Worm (Caenorhabditis elegans): ENCODE results near the gene F44G4.3.
A peak's percentile ranks its signal among the peaks of the same experiment; 100 is the strongest.

The F44G4.3 gene

ce11 chrII:9005067-9005466 lies 7.6 kb upstream of the F44G4.3 start, which contains the start of gene F44G4.7:
F44G4.7 (minus strand) TSS chrII:9005167.
- TF ChIP-seq fkh-8 (tag; optimal IDR thresholded peaks at IDR 0.05): peak; percentile 7
- no peak for TF ChIP-seq grh-1 (GFP tag; IDR thresholded peaks at IDR 0.05)

- TF ChIP-seq sup-37 (GFP tag; optimal IDR thresholded peaks at IDR 0.05) (no peak), lin-35 (GFP tag; optimal IDR thresholded peaks at IDR 0.05) (no peak), vab-15 (tag; optimal IDR thresholded peaks at IDR 0.05) (no peak), swsn-7 (tag; optimal IDR thresholded peaks at IDR 0.05) (no peak), efl-1 (optimal IDR thresholded peaks at IDR 0.05) (no peak), efl-1 (GFP tag; optimal IDR thresholded peaks at IDR 0.05 in 1 of 2) (peak in 1 of 2 experiments; percentile 28), nhr-71 (tag; optimal IDR thresholded peaks at IDR 0.05) (no peak), nhr-12 (tag; optimal IDR thresholded peaks at IDR 0.05) (no peak), lin-39 (tag; optimal IDR thresholded peaks at IDR 0.05) (no peak)
Observed at ce11 chrII:9001743-9002222, 4.3 kb upstream of the F44G4.3 start, which contains the start of gene F44G4.6. F44G4.6 (minus strand) TSS chrII:9001793.

- no peak for TF ChIP-seq ceh-82 (tag; optimal IDR thresholded peaks at IDR 0.05)
- TF ChIP-seq lin-13 (GFP tag; optimal IDR thresholded peaks at IDR 0.05): no peak
- no peak for TF ChIP-seq vab-15 (tag; optimal IDR thresholded peaks at IDR 0.05)
- TF ChIP-seq Y116A8C.19 (tag; optimal IDR thresholded peaks at IDR 0.05; ENCODE audit: borderline replicate concordance): no peak
- no peak for TF ChIP-seq nhr-11 (tag; optimal IDR thresholded peaks at IDR 0.05)
- no peak for TF ChIP-seq ztf-4 (tag; optimal IDR thresholded peaks at IDR 0.05)
- no peak for TF ChIP-seq nhr-20 (tag; optimal IDR thresholded peaks at IDR 0.05)
- no peak for TF ChIP-seq pag-3 (tag; optimal IDR thresholded peaks at IDR 0.05; ENCODE audit: borderline replicate concordance, insufficient read depth)
- no peak for TF ChIP-seq ceh-8 (GFP tag; optimal IDR thresholded peaks at IDR 0.05)
- TF ChIP-seq nhr-77 (tag; optimal IDR thresholded peaks at IDR 0.05): no peak
- no peak for TF ChIP-seq dsc-1 (tag; optimal IDR thresholded peaks at IDR 0.05)
- TF ChIP-seq lsy-2 (tag; optimal IDR thresholded peaks at IDR 0.05): no peak
- TF ChIP-seq fkh-10 (GFP tag; optimal IDR thresholded peaks at IDR 0.05): no peak
- TF ChIP-seq nhr-12 (tag; optimal IDR thresholded peaks at IDR 0.05): no peak
- TF ChIP-seq mef-2 (tag; optimal IDR thresholded peaks at IDR 0.05): no peak
- no peak for TF ChIP-seq lin-39 (tag; optimal IDR thresholded peaks at IDR 0.05)
- TF ChIP-seq ama-1 (optimal IDR thresholded peaks at IDR 0.05): no peak
- TF ChIP-seq nhr-47 (tag; optimal IDR thresholded peaks at IDR 0.05): no peak
Observed at ce11 chrII:9000331-9000730, 2.9 kb upstream of the F44G4.3 start, which contains the start of gene F44G4.5. F44G4.5 (minus strand) TSS chrII:9000431.

- TF ChIP-seq fkh-4 (tag; optimal IDR thresholded peaks at IDR 0.05; ENCODE audit: borderline replicate concordance) (no peak), efl-1 (optimal IDR thresholded peaks at IDR 0.05) (no peak), efl-1 (GFP tag; optimal IDR thresholded peaks at IDR 0.05 in 1 of 2) (peak in 1 of 2 experiments; percentile 45)
Observed at ce11 chrII:8996064-8996463, 1.4 kb downstream of the F44G4.3 start, which contains the start of gene ndub-2. ndub-2 (plus strand) TSS chrII:8996364.

- no peak for TF ChIP-seq skn-1 (tag; optimal IDR thresholded peaks at IDR 0.05)
- TF ChIP-seq lin-35 (GFP tag; optimal IDR thresholded peaks at IDR 0.05): no peak
Observed at ce11 chrII:8994336-8994735, 3.1 kb downstream of the F44G4.3 start, which contains the start of gene F44G4.1. F44G4.1 (plus strand) TSS chrII:8994636.

ce11 chrII:8992780-8993179 lies 4.7 kb downstream of the F44G4.3 start, which contains the start of gene ooc-5:
ooc-5 (plus strand) TSS chrII:8993160.
- TF ChIP-seq lsy-2 (tag; optimal IDR thresholded peaks at IDR 0.05) (peak; percentile 84 to 97), rnt-1 (tag; optimal IDR thresholded peaks at IDR 0.05) (no peak), dpl-1 (GFP tag; optimal IDR thresholded peaks at IDR 0.05) (peak in 2 of 3 experiments; percentile 8 to 41), skn-1 (tag; optimal IDR thresholded peaks at IDR 0.05) (peak; percentile 1), F16B12.6 (tag; optimal IDR thresholded peaks at IDR 0.05) (peak; percentile 74), mdl-1 (tag; optimal IDR thresholded peaks at IDR 0.05) (no peak), nhr-28 (tag; optimal IDR thresholded peaks at IDR 0.05) (no peak), efl-1 (optimal IDR thresholded peaks at IDR 0.05) (peak in 1 of 2 experiments; percentile 5), efl-1 (GFP tag; optimal IDR thresholded peaks at IDR 0.05 in 1 of 2) (peak in 1 of 2 experiments; percentile 8), mep-1 (tag; optimal IDR thresholded peaks at IDR 0.05) (peak; percentile 28)
